Fruit fly (Drosophila melanogaster): ENCODE measurements around the gene CG12523.

The CG12523 gene

DNA sequence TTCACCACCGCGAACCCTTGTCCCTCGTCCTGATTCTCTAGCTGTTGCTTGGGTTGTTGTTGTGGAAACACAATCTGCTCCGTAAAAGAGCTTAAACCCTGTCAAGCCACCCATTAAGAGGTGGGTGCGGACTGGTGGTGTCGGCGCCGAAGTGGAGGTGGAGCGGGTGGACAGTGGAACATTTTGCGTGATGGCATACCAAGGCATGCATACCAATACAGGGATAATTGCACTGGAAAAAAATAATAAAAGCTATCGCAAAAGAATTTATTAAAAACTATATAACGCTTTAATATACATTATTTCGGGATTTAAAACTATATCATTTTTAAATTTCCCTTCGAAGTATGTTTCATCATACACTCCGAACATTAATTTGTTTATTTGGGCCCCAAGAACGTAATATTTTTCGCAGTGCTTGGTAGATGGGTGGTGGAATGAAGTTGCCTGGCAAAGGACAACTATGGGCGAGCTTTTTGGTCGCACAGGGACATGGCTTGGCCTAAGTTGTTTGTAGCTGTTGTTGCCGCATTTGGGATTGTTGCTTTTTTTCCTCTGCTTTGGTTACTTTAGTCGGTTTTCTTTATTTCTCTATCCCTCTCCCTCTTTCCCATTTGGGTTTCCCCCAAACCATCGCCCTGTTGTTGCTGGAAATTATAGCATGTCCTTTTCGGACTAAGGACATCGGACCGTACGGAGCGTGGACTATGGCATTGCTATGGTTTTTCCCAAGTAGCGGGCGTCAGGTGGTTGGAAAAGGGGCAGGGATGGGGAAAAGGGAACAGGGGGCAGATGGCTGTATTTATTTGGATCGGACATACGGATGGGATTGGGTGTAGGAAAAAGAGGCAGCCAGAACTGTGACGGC lies 21.6 kb downstream of the CG12523 start (continued):
- TF ChIP-seq bowl (GFP tag; IDR thresholded peaks at IDR 0.05) (no peak), CG15479 (GFP tag; optimal IDR thresholded peaks at IDR 0.05) (no peak), Oli (tag; optimal IDR thresholded peaks at IDR 0.05) (peak; percentile 76), CG11504 (tag; optimal IDR thresholded peaks at IDR 0.05) (peak; percentile 87), ham (GFP tag; IDR thresholded peaks at IDR 0.05) (no peak), Mrtf (GFP tag; IDR thresholded peaks at IDR 0.05) (peak; percentile 73; the same call in 2 of the 3 replicates), CG11723 (GFP tag; optimal IDR thresholded peaks at IDR 0.05) (peak; percentile 30), Opbp (GFP tag; IDR thresholded peaks at IDR 0.05; ENCODE audit: partially characterized antibody) (no peak), CG9797 (GFP tag; optimal IDR thresholded peaks at IDR 0.05) (no peak), CG30431 (GFP tag; optimal IDR thresholded peaks at IDR 0.05) (peak; percentile 15), CG5180 (GFP tag; optimal IDR thresholded peaks at IDR 0.05) (peak; percentile 51), HLH3B (GFP tag; IDR thresholded peaks at IDR 0.05) (peak; percentile 83), CG17612 (GFP tag; IDR thresholded peaks at IDR 0.05) (peak; percentile 52), sisA (GFP tag; IDR thresholded peaks at IDR 0.05) (peak; percentile 64), danr (GFP tag; IDR thresholded peaks at IDR 0.05) (no peak), HLH54F (GFP tag; optimal IDR thresholded peaks at IDR 0.05) (peak; percentile 24), ttk (GFP tag; IDR thresholded peaks at IDR 0.05) (peak; percentile 81), CG14441 (GFP tag; IDR thresholded peaks at IDR 0.05) (peak; percentile 77), bsh (GFP tag; optimal IDR thresholded peaks at IDR 0.05) (peak in 1 of 2 experiments; percentile 81), seq (GFP tag; IDR thresholded peaks at IDR 0.05) (peak; percentile 54; the same call in 1 of the 2 replicates), CoRest (tag; optimal IDR thresholded peaks at IDR 0.05) (peak; percentile 77), Nf-YB (GFP tag; optimal IDR thresholded peaks at IDR 0.05) (peak; percentile 28), CG10979 (tag; optimal IDR thresholded peaks at IDR 0.05) (peak; percentile 75), Dip2 (GFP tag; IDR thresholded peaks at IDR 0.05) (no peak), CG4424 (GFP tag; optimal IDR thresholded peaks at IDR 0.05) (peak; percentile 71), pnt (GFP tag; optimal IDR thresholded peaks at IDR 0.05) (peak; percentile 44), lov (optimal IDR thresholded peaks at IDR 0.05) (no peak), lov (GFP tag; IDR thresholded peaks at IDR 0.05) (no peak), grn (GFP tag; optimal IDR thresholded peaks at IDR 0.05) (peak; percentile 36), ase (GFP tag; IDR thresholded peaks at IDR 0.05) (0 out of 3 replicates have a peak, but pooled peaks have one; percentile 9), nerfin-1 (tag; optimal IDR thresholded peaks at IDR 0.05) (peak; percentile 97), CG11456 (GFP tag; IDR thresholded peaks at IDR 0.05) (peak; percentile 74), CG32532 (GFP tag; IDR thresholded peaks at IDR 0.05) (peak; percentile 74), kay (GFP tag; optimal IDR thresholded peaks at IDR 0.05) (peak; percentile 61), CG13624 (GFP tag; optimal IDR thresholded peaks at IDR 0.05) (peak; percentile 34), CG7556 (GFP tag; optimal IDR thresholded peaks at IDR 0.05) (peak; percentile 91), mirr (GFP tag; optimal IDR thresholded peaks at IDR 0.05) (peak; percentile 59), Sry-β (GFP tag; optimal IDR thresholded peaks at IDR 0.05) (no peak), CG34422 (GFP tag; IDR thresholded peaks at IDR 0.05) (peak; percentile 71), dmrt11E (tag; optimal IDR thresholded peaks at IDR 0.05) (peak; percentile 6), gro (GFP tag; optimal IDR thresholded peaks at IDR 0.05) (peak; percentile 16), ranshi (GFP tag; IDR thresholded peaks at IDR 0.05) (peak; percentile 80), Doc3 (GFP tag; IDR thresholded peaks at IDR 0.05; ENCODE audit: partially characterized antibody) (no peak), jing (GFP tag; optimal IDR thresholded peaks at IDR 0.05) (peak; percentile 33), CG5953 (GFP tag; IDR thresholded peaks at IDR 0.05) (peak; percentile 66; the same call in 1 of the 2 replicates), dati (GFP tag; IDR thresholded peaks at IDR 0.05) (peak; percentile 18; the same call in 1 of the 2 replicates), bab2 (GFP tag; optimal IDR thresholded peaks at IDR 0.05) (peak; percentile 32), CG5245 (GFP tag; optimal IDR thresholded peaks at IDR 0.05) (peak; percentile 23), wek (GFP tag; optimal IDR thresholded peaks at IDR 0.05) (no peak)
